Fruit fly (Drosophila melanogaster) whole organism, pupa: Measurements from ENCODE around the gene CG15822.

Experiments used
- CG10348 ChIP-seq: fragments of 200-800 bp; sonication (Bioruptor generic); IDR thresholded peaks from 2 replicates; pipeline ENCODE4 v1.3.6; 2022; ENCODE audit warnings: missing biosample characterization, missing genetic modification characterization
- CG12605 ChIP-seq: fragments of 200-800 bp; sonication (Bioruptor generic); IDR thresholded peaks from 2 replicates; pipeline ENCODE4 v1.3.6; 2022; ENCODE audit warnings: missing biosample characterization, missing genetic modification characterization
- CG13204 ChIP-seq: fragments of 200-800 bp; sonication (Bioruptor generic); optimal IDR thresholded peaks from 2 replicates; lab custom pipeline; 2018; ENCODE audit warnings: missing biosample characterization, mild to moderate bottlenecking, missing genetic modification characterization, moderate library complexity
- CG14655 ChIP-seq: fragments of 200-800 bp; sonication (Bioruptor generic); optimal IDR thresholded peaks from 3 replicates; lab custom pipeline; 2017; ENCODE audit warnings: mild to moderate bottlenecking, missing biosample characterization, missing genetic modification reagents, missing genetic modification characterization
- CG15710 ChIP-seq: fragments of 200-800 bp; sonication (Bioruptor generic); optimal IDR thresholded peaks from 2 replicates; lab custom pipeline; 2018; ENCODE audit warnings: missing biosample characterization, mild to moderate bottlenecking, missing genetic modification characterization, moderate library complexity
- CG17806 ChIP-seq: fragments of 200-800 bp; sonication (Bioruptor generic); optimal IDR thresholded peaks from 2 replicates; lab custom pipeline; 2018; ENCODE audit warnings: missing biosample characterization, mild to moderate bottlenecking, missing genetic modification characterization, moderate library complexity
- CG32121 ChIP-seq: fragments of 200-800 bp; sonication (Bioruptor generic); IDR thresholded peaks from 2 replicates; pipeline ENCODE4 v1.3.6; 2022; ENCODE audit warnings: missing biosample characterization, missing genetic modification characterization
- CG34367 ChIP-seq: fragments of 200-800 bp; sonication (Bioruptor generic); optimal IDR thresholded peaks from 2 replicates; lab custom pipeline; 2018; ENCODE audit warnings: missing biosample characterization, mild to moderate bottlenecking, missing genetic modification characterization
- CG4496 ChIP-seq: fragments of 200-800 bp; sonication (Bioruptor generic); IDR thresholded peaks from 3 replicates; pipeline ENCODE4 v1.3.6; 2022; ENCODE audit warnings: missing biosample characterization, missing genetic modification characterization
- CG8159 ChIP-seq: fragments of 200-800 bp; sonication (Bioruptor generic); optimal IDR thresholded peaks from 3 replicates; lab custom pipeline; 2018; ENCODE audit warnings: missing biosample characterization, mild to moderate bottlenecking, missing genetic modification characterization, moderate library complexity
- CG8301 ChIP-seq: fragments of 200-800 bp; sonication (Bioruptor generic); optimal IDR thresholded peaks from 2 replicates; lab custom pipeline; 2018; ENCODE audit warnings: missing biosample characterization, mild to moderate bottlenecking, missing genetic modification characterization
- CG9948 ChIP-seq: fragments of 200-800 bp; sonication (Bioruptor generic); optimal IDR thresholded peaks from 2 replicates; lab custom pipeline; 2018; ENCODE audit warnings: missing biosample characterization, mild to moderate bottlenecking, missing genetic modification characterization, moderate library complexity
- D1 ChIP-seq: fragments of 200-800 bp; sonication (Bioruptor generic); optimal IDR thresholded peaks from 2 replicates; lab custom pipeline; 2018; ENCODE audit warnings: missing biosample characterization, mild to moderate bottlenecking, missing genetic modification characterization, moderate library complexity
- EcR ChIP-seq: fragments of 200-800 bp; sonication (Bioruptor generic); optimal IDR thresholded peaks from 3 replicates; lab custom pipeline; 2019; ENCODE audit warnings: missing biosample characterization, missing genetic modification characterization, mild to moderate bottlenecking, moderate library complexity, missing genetic modification reagents
- Ets98B ChIP-seq: fragments of 200-800 bp; sonication (Bioruptor generic); IDR thresholded peaks from 2 replicates; pipeline ENCODE4 v1.3.6; 2022; ENCODE audit warnings: missing biosample characterization, missing genetic modification characterization
- Pif1A ChIP-seq: fragments of 200-800 bp; sonication (Bioruptor generic); optimal IDR thresholded peaks from 3 replicates; lab custom pipeline; 2016; ENCODE audit warnings: missing biosample characterization, missing genetic modification characterization
- Pif1B ChIP-seq: fragments of 200-800 bp; sonication (Bioruptor generic); optimal IDR thresholded peaks from 3 replicates; lab custom pipeline; 2016; ENCODE audit warnings: missing biosample characterization, missing genetic modification characterization
- Snoo ChIP-seq: fragments of 200-800 bp; sonication (Bioruptor generic); optimal IDR thresholded peaks from 3 replicates; lab custom pipeline; 2017; ENCODE audit warnings: missing biosample characterization, mild to moderate bottlenecking, missing genetic modification characterization, inconsistent platforms
- fd96Ca ChIP-seq: fragments of 200-800 bp; sonication (Bioruptor generic); IDR thresholded peaks from 3 replicates; pipeline ENCODE4 v1.3.6; 2022; ENCODE audit warnings: missing biosample characterization, missing genetic modification characterization
- gl ChIP-seq: fragments of 200-800 bp; sonication (Bioruptor generic); optimal IDR thresholded peaks from 2 replicates; lab custom pipeline; 2018; ENCODE audit warnings: missing biosample characterization, mild to moderate bottlenecking, missing genetic modification characterization
- rn ChIP-seq: fragments of 200-800 bp; sonication (Bioruptor generic); IDR thresholded peaks from 2 replicates; pipeline ENCODE4 v1.3.6; 2022; ENCODE audit warnings: missing biosample characterization, missing genetic modification characterization

The CG15822 gene

dm6 chr3L:2119002-2119401 is 44.7 kb downstream of the CG15822 start:
- TF ChIP-seq CG8301 (tag; lab: Kevin White, UChicago) (peak; percentile 55), CG13204 (GFP tag; lab: Kevin White, UChicago) (no peak), D1 (tag; lab: Kevin White, UChicago) (no peak), Ets98B (GFP tag; lab: Robert Waterston, UW) (peak; percentile 28; the same call in 1 of the 2 replicates), CG14655 (peak; percentile 52), CG8159 (no peak), CG10348 (no peak), CG17806 (tag; lab: Kevin White, UChicago) (no peak), Snoo (tag; lab: Kevin White, UChicago) (no peak), Pif1B (GFP tag; lab: Kevin White, UChicago) (no peak), CG4496 (GFP tag; lab: Robert Waterston, UW) (peak; percentile 47; the same call in 2 of the 3 replicates), CG15710 (tag; lab: Kevin White, UChicago) (no peak), Pif1A (GFP tag; lab: Kevin White, UChicago) (peak; percentile 17), gl (tag; lab: Kevin White, UChicago) (no peak), CG34367 (tag; lab: Kevin White, UChicago) (no peak), rn (0 out of 2 replicates have a peak, but pooled peaks have one; percentile 9), CG32121 (no peak), CG12605 (no peak), fd96Ca (0 out of 3 replicates have a peak, but pooled peaks have one; percentile 47), EcR (GFP tag; lab: Kevin White, UChicago) (no peak)

- TF ChIP-seq CG9948 (tag; lab: Kevin White, UChicago) = peak; percentile 35
- TF ChIP-seq rn = no peak
- TF ChIP-seq fd96Ca = no peak
- TF ChIP-seq Pif1B (GFP tag; lab: Kevin White, UChicago) = peak; percentile 51
- peak; percentile 30 for TF ChIP-seq CG8159
- peak; percentile 17 for TF ChIP-seq CG8301 (tag; lab: Kevin White, UChicago)
- TF ChIP-seq D1 (tag; lab: Kevin White, UChicago) = no peak
- TF ChIP-seq CG13204 (GFP tag; lab: Kevin White, UChicago) = no peak
- peak; percentile 38 for TF ChIP-seq CG15710 (tag; lab: Kevin White, UChicago)
- no peak for TF ChIP-seq Pif1A (GFP tag; lab: Kevin White, UChicago)
- peak; percentile 8 for TF ChIP-seq CG34367 (tag; lab: Kevin White, UChicago)
- no peak for TF ChIP-seq EcR (GFP tag; lab: Kevin White, UChicago)
- TF ChIP-seq CG32121 = no peak
- no peak for TF ChIP-seq CG10348
- TF ChIP-seq CG17806 (tag; lab: Kevin White, UChicago) = no peak
- peak; percentile 32 for TF ChIP-seq CG14655
- TF ChIP-seq gl (tag; lab: Kevin White, UChicago) = no peak
- TF ChIP-seq Ets98B (GFP tag; lab: Robert Waterston, UW) = no peak
- TF ChIP-seq CG4496 (GFP tag; lab: Robert Waterston, UW) = peak; percentile 34; the same call in 1 of the 3 replicates
- TF ChIP-seq CG12605 = 0 out of 2 replicates have a peak, but pooled peaks have one; percentile 16
- no peak for TF ChIP-seq Snoo (tag; lab: Kevin White, UChicago)
Observed at dm6 chr3L:2118054-2118453, 45.6 kb downstream of the CG15822 start.

- peak; percentile 8 for TF ChIP-seq Snoo (tag; lab: Kevin White, UChicago)
- TF ChIP-seq Pif1B (GFP tag; lab: Kevin White, UChicago) = peak; percentile 66
- TF ChIP-seq D1 (tag; lab: Kevin White, UChicago) = peak; percentile 59
- TF ChIP-seq EcR (GFP tag; lab: Kevin White, UChicago) = no peak
- peak; percentile 78 for TF ChIP-seq rn
- TF ChIP-seq Ets98B (GFP tag; lab: Robert Waterston, UW) = peak; percentile 88
- peak; percentile 95 for TF ChIP-seq CG14655
- TF ChIP-seq Pif1A (GFP tag; lab: Kevin White, UChicago) = peak; percentile 77
- TF ChIP-seq CG13204 (GFP tag; lab: Kevin White, UChicago) = no peak
- TF ChIP-seq CG8159 = peak; percentile 86
- TF ChIP-seq fd96Ca = peak; percentile 91
- peak; percentile 45 for TF ChIP-seq CG34367 (tag; lab: Kevin White, UChicago)
- peak; percentile 94 for TF ChIP-seq CG4496 (GFP tag; lab: Robert Waterston, UW)
- peak; percentile 62 for TF ChIP-seq CG15710 (tag; lab: Kevin White, UChicago)
- no peak for TF ChIP-seq CG10348
- peak; percentile 84 for TF ChIP-seq CG17806 (tag; lab: Kevin White, UChicago)
- TF ChIP-seq CG12605 = peak; percentile 74; the same call in 1 of the 2 replicates
- TF ChIP-seq CG32121 = peak; percentile 74
- peak; percentile 80 for TF ChIP-seq CG9948 (tag; lab: Kevin White, UChicago)
- peak; percentile 96 for TF ChIP-seq CG8301 (tag; lab: Kevin White, UChicago)
- TF ChIP-seq gl (tag; lab: Kevin White, UChicago) = peak; percentile 61
Observed at dm6 chr3L:2117046-2117445, 46.6 kb downstream of the CG15822 start.

dm6 chr3L:2115524-2116245 is 48.0 kb downstream of the CG15822 start, which contains the start of gene sls:
Gene sls, minus strand, starts transcription at chr3L:2115611.
- TF ChIP-seq CG10348 (peak; percentile 87), CG13204 (GFP tag; lab: Kevin White, UChicago) (no peak), fd96Ca (peak; percentile 96), D1 (tag; lab: Kevin White, UChicago) (no peak), Snoo (tag; lab: Kevin White, UChicago) (no peak), rn (peak; percentile 84), gl (tag; lab: Kevin White, UChicago) (peak; percentile 57), Pif1B (GFP tag; lab: Kevin White, UChicago) (peak; percentile 79), CG32121 (peak; percentile 96), Pif1A (GFP tag; lab: Kevin White, UChicago) (peak; percentile 80), CG12605 (peak; percentile 81), CG8159 (peak; percentile 62), CG8301 (tag; lab: Kevin White, UChicago) (peak; percentile 92), CG9948 (tag; lab: Kevin White, UChicago) (peak; percentile 76), CG17806 (tag; lab: Kevin White, UChicago) (peak; percentile 56), CG34367 (tag; lab: Kevin White, UChicago) (peak; percentile 71), Ets98B (GFP tag; lab: Robert Waterston, UW) (peak; percentile 96), CG15710 (tag; lab: Kevin White, UChicago) (peak; percentile 75), EcR (GFP tag; lab: Kevin White, UChicago) (no peak), CG14655 (peak; percentile 90), CG4496 (GFP tag; lab: Robert Waterston, UW) (peak; percentile 93)
